Fruit fly (Drosophila melanogaster): Measurements from ENCODE around the gene bru2.

The bru2 gene

dm6 chr2L:12373559-12373958, 29.5 kb downstream of the bru2 start (continued):
- TF ChIP-seq HLH54F (GFP tag; optimal IDR thresholded peaks at IDR 0.05) (no peak), mam (GFP tag; optimal IDR thresholded peaks at IDR 0.05) (no peak), CG11398 (GFP tag; optimal IDR thresholded peaks at IDR 0.05) (no peak), Vsx1 (GFP tag; optimal IDR thresholded peaks at IDR 0.05) (no peak), CG13123 (GFP tag; optimal IDR thresholded peaks at IDR 0.05) (no peak), Sox102F (GFP tag; optimal IDR thresholded peaks at IDR 0.05) (no peak), ara (GFP tag; IDR thresholded peaks at IDR 0.05) (no peak), Ets65A (GFP tag) (no peak), CG13424 (tag; optimal IDR thresholded peaks at IDR 0.05) (no peak), chif (GFP tag; optimal IDR thresholded peaks at IDR 0.05) (no peak), CG4360 (GFP tag; IDR thresholded peaks at IDR 0.05) (peak; percentile 23; the same call in 1 of the 2 replicates), gcm (GFP tag; optimal IDR thresholded peaks at IDR 0.05) (no peak), Nf-YA (GFP tag; IDR thresholded peaks at IDR 0.05) (no peak), Optix (GFP tag; IDR thresholded peaks at IDR 0.05) (no peak), CG14965 (GFP tag; optimal IDR thresholded peaks at IDR 0.05; ENCODE audit: borderline replicate concordance) (no peak), Mes4 (GFP tag; optimal IDR thresholded peaks at IDR 0.05) (no peak), schlank (tag; optimal IDR thresholded peaks at IDR 0.05) (no peak), Myb (GFP tag; optimal IDR thresholded peaks at IDR 0.05) (no peak), CG11456 (GFP tag; IDR thresholded peaks at IDR 0.05) (0 out of 3 replicates have a peak, but pooled peaks have one; percentile 27), sens (GFP tag) (no peak), Xrp1 (GFP tag; IDR thresholded peaks at IDR 0.05) (no peak), CG32532 (GFP tag; IDR thresholded peaks at IDR 0.05) (peak; percentile 12; the same call in 1 of the 2 replicates), CG3726 (GFP tag; IDR thresholded peaks at IDR 0.05) (0 out of 3 replicates have a peak, but pooled peaks have one; percentile 28), CG11723 (GFP tag; optimal IDR thresholded peaks at IDR 0.05) (no peak), her (GFP tag; optimal IDR thresholded peaks at IDR 0.05) (no peak), pum (GFP tag; optimal IDR thresholded peaks at IDR 0.05) (no peak), CG17328 (GFP tag; IDR thresholded peaks at IDR 0.05) (0 out of 2 replicates have a peak, but pooled peaks have one; percentile 18), phol (tag; optimal IDR thresholded peaks at IDR 0.05) (peak; percentile 4), peb (GFP tag; IDR thresholded peaks at IDR 0.05) (no peak), sug (tag; optimal IDR thresholded peaks at IDR 0.05) (no peak), pros (GFP tag; optimal IDR thresholded peaks at IDR 0.05) (no peak), inv (GFP tag; IDR thresholded peaks at IDR 0.05; ENCODE audit: partially characterized antibody) (no peak), Mrtf (GFP tag; IDR thresholded peaks at IDR 0.05) (no peak), CG6813 (GFP tag; optimal IDR thresholded peaks at IDR 0.05) (no peak), D19A (tag; optimal IDR thresholded peaks at IDR 0.05) (no peak), org-1 (GFP tag; optimal IDR thresholded peaks at IDR 0.05) (no peak), prd (optimal IDR thresholded peaks at IDR 0.05) (no peak), prd (GFP tag; IDR thresholded peaks at IDR 0.05) (no peak), CG10959 (GFP tag; IDR thresholded peaks at IDR 0.05) (0 out of 2 replicates have a peak, but pooled peaks have one; percentile 6)

dm6 chr2L:12374546-12375081, 30.6 kb downstream of the bru2 start:
- TF ChIP-seq CG5953 (GFP tag; IDR thresholded peaks at IDR 0.05), result no peak
- TF ChIP-seq CTCF (GFP tag; optimal IDR thresholded peaks at IDR 0.05), result peak; percentile 84
- TF ChIP-seq CG15011 (GFP tag; optimal IDR thresholded peaks at IDR 0.05), result no peak
- no peak for TF ChIP-seq CG7786 (GFP tag; optimal IDR thresholded peaks at IDR 0.05)
- 0 out of 3 replicates have a peak, but pooled peaks have one; percentile 20 for TF ChIP-seq CG16813 (GFP tag; IDR thresholded peaks at IDR 0.05; ENCODE audit: partially characterized antibody)
- TF ChIP-seq ara (GFP tag; IDR thresholded peaks at IDR 0.05), result 0 out of 2 replicates have a peak, but pooled peaks have one; percentile 27
- TF ChIP-seq amos (GFP tag; IDR thresholded peaks at IDR 0.05; ENCODE audit: partially characterized antibody), result 0 out of 2 replicates have a peak, but pooled peaks have one; percentile 4
- TF ChIP-seq sens (GFP tag), result no peak
- 0 out of 2 replicates have a peak, but pooled peaks have one; percentile 6 for TF ChIP-seq E2f1 (GFP tag; IDR thresholded peaks at IDR 0.05)
- TF ChIP-seq CG32532 (GFP tag; IDR thresholded peaks at IDR 0.05), result 0 out of 2 replicates have a peak, but pooled peaks have one; percentile 13
- TF ChIP-seq HLH54F (GFP tag; optimal IDR thresholded peaks at IDR 0.05), result no peak
- TF ChIP-seq crol (GFP tag; IDR thresholded peaks at IDR 0.05), result 0 out of 2 replicates have a peak, but pooled peaks have one; percentile 16
- TF ChIP-seq Opbp (GFP tag; IDR thresholded peaks at IDR 0.05; ENCODE audit: partially characterized antibody), result 0 out of 3 replicates have a peak, but pooled peaks have one; percentile 46
- no peak for TF ChIP-seq CG2199 (GFP tag; IDR thresholded peaks at IDR 0.05)
- TF ChIP-seq CG1647 (GFP tag; optimal IDR thresholded peaks at IDR 0.05), result no peak
- TF ChIP-seq wdn (GFP tag; IDR thresholded peaks at IDR 0.05), result no peak
- TF ChIP-seq CG12219 (GFP tag; optimal IDR thresholded peaks at IDR 0.05), result no peak
- TF ChIP-seq Ets65A (GFP tag), result peak; percentile 75
- TF ChIP-seq Vsx1 (GFP tag; optimal IDR thresholded peaks at IDR 0.05), result no peak

All from whole organism, embryonic.